Worm (Caenorhabditis elegans): ENCODE measurements around the gene F56F11.2.

The F56F11.2 gene

ce11 chrIII:2912916-2913315 lies 30.8 kb downstream of the F56F11.2 start:
- TF ChIP-seq W03F9.2 (tag; optimal IDR thresholded peaks at IDR 0.05) (no peak), him-1 (tag; optimal IDR thresholded peaks at IDR 0.05) (no peak), dao-5 (tag; optimal IDR thresholded peaks at IDR 0.05) (no peak)

ce11 chrIII:2914029-2914428 lies 31.9 kb downstream of the F56F11.2 start:
- no peak for TF ChIP-seq him-1 (tag; optimal IDR thresholded peaks at IDR 0.05)
- no peak for TF ChIP-seq dao-5 (tag; optimal IDR thresholded peaks at IDR 0.05)
- TF ChIP-seq W03F9.2 (tag; optimal IDR thresholded peaks at IDR 0.05) = no peak

DNA sequence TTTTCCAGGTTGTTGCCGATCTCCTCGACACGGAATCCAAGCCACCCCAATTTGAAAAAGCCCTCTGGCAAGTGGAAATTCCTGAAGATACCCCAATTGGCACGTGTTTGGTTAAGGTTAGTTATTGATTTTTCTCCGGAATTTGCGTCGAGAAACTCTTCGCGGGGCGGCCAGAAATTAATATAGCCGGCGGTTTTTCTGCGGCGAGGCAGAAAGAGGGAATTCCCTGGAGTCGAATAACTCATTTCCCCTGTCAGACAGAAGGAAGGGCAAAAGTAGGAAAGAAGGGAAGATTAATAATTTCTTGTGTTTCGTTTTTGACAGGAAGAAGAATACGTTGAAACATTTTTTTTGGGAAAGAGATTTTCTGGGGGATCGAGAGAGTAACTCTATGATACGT lies 36.6 kb downstream of the F56F11.2 start:
- no peak for TF ChIP-seq W03F9.2 (tag; optimal IDR thresholded peaks at IDR 0.05)

ce11 chrIII:2920281-2920680 lies 38.2 kb downstream of the F56F11.2 start:
- no peak for TF ChIP-seq W03F9.2 (tag; optimal IDR thresholded peaks at IDR 0.05)
- no peak for TF ChIP-seq dao-5 (tag; optimal IDR thresholded peaks at IDR 0.05)
- no peak for TF ChIP-seq him-1 (tag; optimal IDR thresholded peaks at IDR 0.05)

- TF ChIP-seq him-1 (tag; optimal IDR thresholded peaks at IDR 0.05) (no peak), W03F9.2 (tag; optimal IDR thresholded peaks at IDR 0.05) (no peak), dao-5 (tag; optimal IDR thresholded peaks at IDR 0.05) (no peak)
Measured at ce11 chrIII:2920866-2921265, 38.8 kb downstream of the F56F11.2 start.

DNA sequence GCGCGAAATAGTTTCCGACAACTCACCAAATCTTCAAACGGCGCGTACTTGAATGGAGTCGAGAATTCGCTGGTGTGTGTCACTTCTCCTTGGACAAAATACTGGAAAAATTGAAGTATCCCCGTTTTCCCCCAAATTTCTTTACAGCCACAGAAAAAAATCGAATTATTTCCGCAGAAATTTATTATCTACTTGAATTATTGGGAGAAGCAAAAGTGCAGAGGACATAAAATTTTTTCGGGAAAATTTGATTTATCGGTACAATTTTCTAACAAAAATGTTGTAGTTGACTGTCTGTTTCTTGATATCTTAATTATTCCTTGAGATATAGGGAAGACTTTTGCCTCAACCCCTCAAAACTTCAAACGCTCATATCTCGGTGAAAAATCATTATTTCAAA lies 40.9 kb downstream of the F56F11.2 start, which contains the start of gene R10F2.4:
Gene R10F2.4 (minus strand): TSS at position 101 of the 400 bp plus-strand sequence.
- no peak for TF ChIP-seq dao-5 (tag; optimal IDR thresholded peaks at IDR 0.05)
- TF ChIP-seq him-1 (tag; optimal IDR thresholded peaks at IDR 0.05) = no peak
- TF ChIP-seq W03F9.2 (tag; optimal IDR thresholded peaks at IDR 0.05) = no peak

DNA sequence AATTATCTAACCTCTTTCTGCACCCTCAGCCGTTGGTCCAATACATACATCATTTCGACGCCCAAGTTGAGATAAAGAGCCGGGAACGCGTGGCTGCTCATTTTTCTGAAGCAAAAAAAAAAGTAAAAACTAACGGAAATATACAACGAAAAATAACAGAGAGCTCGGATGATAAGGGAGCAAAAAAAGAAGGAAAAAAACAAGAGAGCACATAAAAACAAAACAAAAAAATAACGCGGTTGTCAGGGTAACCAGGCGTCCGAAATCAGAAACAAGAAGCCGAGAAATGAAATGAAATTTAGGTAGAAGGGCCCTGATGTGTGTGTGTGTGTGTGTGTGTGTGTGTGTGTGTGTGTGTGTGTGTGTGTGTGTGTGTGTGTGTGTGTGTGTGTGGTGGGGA lies 42.6 kb downstream of the F56F11.2 start, which contains the start of gene R10F2.5:
Gene R10F2.5 (minus strand): TSS at position 101 of the 400 bp plus-strand sequence.
- TF ChIP-seq him-1 (tag; optimal IDR thresholded peaks at IDR 0.05) = no peak
- no peak for TF ChIP-seq dao-5 (tag; optimal IDR thresholded peaks at IDR 0.05)
- no peak for TF ChIP-seq W03F9.2 (tag; optimal IDR thresholded peaks at IDR 0.05)

Data from whole organism, L4/young adult.